Fruit fly (Drosophila melanogaster) whole organism, embryonic: ENCODE results near the gene CG5087.

Experiments used
- Atf6 ChIP-seq: fragments of 200-800 bp; sonication (Bioruptor generic); IDR thresholded peaks from 2 replicates; pipeline ENCODE4 v1.3.6; 2022; ENCODE audit warnings: missing biosample characterization, missing genetic modification characterization
- BtbVII ChIP-seq: fragments of 200-800 bp; sonication (Bioruptor generic); optimal IDR thresholded peaks from 3 replicates; lab custom pipeline; 2017; ENCODE audit warnings: missing biosample characterization, mild to moderate bottlenecking, missing genetic modification characterization
- CG1024 ChIP-seq: fragments of 200-800 bp; sonication (Bioruptor generic); IDR thresholded peaks from 2 replicates; pipeline ENCODE4 v1.3.6; 2022; ENCODE audit warnings: missing biosample characterization, missing genetic modification characterization
- CG10543 ChIP-seq: fragments of 200-800 bp; sonication (Bioruptor generic); optimal IDR thresholded peaks from 3 replicates; lab custom pipeline; 2017; ENCODE audit warnings: missing biosample characterization, mild to moderate bottlenecking, missing genetic modification characterization, moderate library complexity
- CG12744 ChIP-seq: fragments of 200-800 bp; sonication (Bioruptor generic); optimal IDR thresholded peaks from 2 replicates; lab custom pipeline; 2016; ENCODE audit warnings: missing biosample characterization, missing genetic modification characterization
- CG14860 ChIP-seq: fragments of 200-800 bp; sonication (Bioruptor generic); IDR thresholded peaks from 3 replicates; pipeline ENCODE4 v1.3.6; 2022; ENCODE audit warnings: missing biosample characterization, missing genetic modification characterization; ENCODE audit not compliant: partially characterized antibody
- CG1602 ChIP-seq: fragments of 200-800 bp; sonication (Bioruptor generic); optimal IDR thresholded peaks from 3 replicates; lab custom pipeline; 2016; ENCODE audit warnings: missing biosample characterization, missing genetic modification characterization
- CG16779 ChIP-seq: fragments of 200-800 bp; sonication (Bioruptor generic); IDR thresholded peaks from 2 replicates; pipeline ENCODE4 v1.3.6; 2022; ENCODE audit warnings: missing biosample characterization, missing genetic modification characterization
- CG17328 ChIP-seq: fragments of 200-800 bp; sonication (Bioruptor generic); IDR thresholded peaks from 2 replicates; pipeline ENCODE4 v1.3.6; 2022; ENCODE audit warnings: missing biosample characterization, missing genetic modification characterization
- CG18262 ChIP-seq: fragments of 200-800 bp; optimal IDR thresholded peaks from 3 replicates; lab custom pipeline; 2019; ENCODE audit warnings: missing biosample characterization, mild to moderate bottlenecking, missing genetic modification characterization, moderate library complexity
- CG18764 ChIP-seq: fragments of 200-800 bp; sonication (Bioruptor generic); optimal IDR thresholded peaks from 3 replicates; lab custom pipeline; 2016; ENCODE audit warnings: missing biosample characterization, missing genetic modification characterization
- CG2116 ChIP-seq: fragments of 200-800 bp; sonication (Bioruptor generic); optimal IDR thresholded peaks from 3 replicates; lab custom pipeline; 2018; ENCODE audit warnings: missing biosample characterization, mild to moderate bottlenecking, missing genetic modification characterization
- CG2120 ChIP-seq: fragments of 200-800 bp; sonication (Bioruptor generic); optimal IDR thresholded peaks from 3 replicates; lab custom pipeline; 2016; ENCODE audit warnings: missing biosample characterization, missing genetic modification characterization
- CG2129 ChIP-seq: fragments of 200-800 bp; sonication (Bioruptor generic); IDR thresholded peaks from 2 replicates; pipeline ENCODE4 v1.3.6; 2022; ENCODE audit warnings: missing biosample characterization, missing genetic modification characterization; ENCODE audit not compliant: partially characterized antibody
- CG3163 ChIP-seq: fragments of 200-800 bp; sonication (Bioruptor generic); optimal IDR thresholded peaks from 3 replicates; lab custom pipeline; 2016; ENCODE audit warnings: missing biosample characterization, missing genetic modification characterization
- CG3281 ChIP-seq: fragments of 200-800 bp; sonication (Bioruptor generic); optimal IDR thresholded peaks from 3 replicates; lab custom pipeline; 2017; ENCODE audit warnings: missing biosample characterization, mild to moderate bottlenecking, missing genetic modification characterization
- CG4328 ChIP-seq: fragments of 200-800 bp; sonication (Bioruptor generic); optimal IDR thresholded peaks from 3 replicates; lab custom pipeline; 2017; ENCODE audit warnings: missing biosample characterization, missing genetic modification reagents, missing genetic modification characterization
- CG4404 ChIP-seq: fragments of 200-800 bp; sonication (Bioruptor generic); IDR thresholded peaks from 2 replicates; pipeline ENCODE4 v1.3.6; 2022; ENCODE audit warnings: missing biosample characterization, missing genetic modification characterization
- CG7271 ChIP-seq: fragments of 200-800 bp; sonication (Bioruptor generic); optimal IDR thresholded peaks from 2 replicates; lab custom pipeline; 2018; ENCODE audit warnings: missing biosample characterization, mild to moderate bottlenecking, missing genetic modification characterization, moderate library complexity
- CG8290 ChIP-seq, 3 experiments: fragments of 200-800 bp; sonication (Bioruptor generic); optimal IDR thresholded peaks; 2 replicates each; lab custom pipeline; 2016 to 2019; ENCODE audit warnings: missing biosample characterization in 3 of 3, missing genetic modification characterization in 3 of 3, mild to moderate bottlenecking in 2 of 3, moderate library complexity in 1 of 3
- CHES-1-like ChIP-seq: fragments of 200-800 bp; sonication (Bioruptor generic); optimal IDR thresholded peaks from 2 replicates; lab custom pipeline; 2016; ENCODE audit warnings: missing biosample characterization, missing genetic modification characterization
- Deaf1 ChIP-seq: fragments of 200-800 bp; optimal IDR thresholded peaks from 3 replicates; lab custom pipeline; 2019; ENCODE audit warnings: missing biosample characterization, mild to moderate bottlenecking, missing genetic modification characterization, moderate library complexity
- Dfd ChIP-seq, 2 experiments: fragments of >200 bp; optimal IDR thresholded peaks; 2 replicates each; lab custom pipeline; 2017; ENCODE audit warnings: missing biosample characterization in 2 of 2, missing genetic modification characterization in 2 of 2
- ERR ChIP-seq: fragments of 200-800 bp; sonication (Bioruptor generic); optimal IDR thresholded peaks from 2 replicates; lab custom pipeline; 2016; ENCODE audit warnings: missing biosample characterization, missing genetic modification characterization
- H15 ChIP-seq: fragments of 200-800 bp; sonication (Bioruptor generic); IDR thresholded peaks from 3 replicates; pipeline ENCODE4 v1.3.6; 2022; ENCODE audit warnings: missing biosample characterization, missing genetic modification characterization
- HLHmδ ChIP-seq: fragments of 200-800 bp; sonication (Bioruptor generic); optimal IDR thresholded peaks from 2 replicates; lab custom pipeline; 2018; ENCODE audit warnings: missing biosample characterization, mild to moderate bottlenecking, missing genetic modification characterization, moderate library complexity
- MESR4 ChIP-seq: fragments of 200-800 bp; sonication (Bioruptor generic); optimal IDR thresholded peaks from 2 replicates; lab custom pipeline; 2018; ENCODE audit warnings: missing biosample characterization, mild to moderate bottlenecking, missing genetic modification characterization, moderate library complexity
- Mes4 ChIP-seq: fragments of 200-800 bp; sonication (Bioruptor generic); optimal IDR thresholded peaks from 2 replicates; lab custom pipeline; 2016; ENCODE audit warnings: missing biosample characterization, missing genetic modification characterization
- Sox102F ChIP-seq: fragments of 200-800 bp; sonication (Bioruptor generic); optimal IDR thresholded peaks from 2 replicates; lab custom pipeline; 2018; ENCODE audit warnings: missing biosample characterization, mild to moderate bottlenecking, missing genetic modification characterization, moderate library complexity
- ase ChIP-seq: fragments of 200-800 bp; sonication (Bioruptor generic); IDR thresholded peaks from 3 replicates; pipeline ENCODE4 v1.3.6; 2022; ENCODE audit warnings: missing biosample characterization, missing genetic modification characterization
- ash1 ChIP-seq: fragments of 200-800 bp; sonication (Bioruptor generic); optimal IDR thresholded peaks from 2 replicates; lab custom pipeline; 2018; ENCODE audit warnings: missing biosample characterization, mild to moderate bottlenecking, missing genetic modification characterization
- btn ChIP-seq: fragments of 200-800 bp; sonication (Bioruptor generic); optimal IDR thresholded peaks from 2 replicates; lab custom pipeline; 2016; ENCODE audit warnings: missing biosample characterization, missing genetic modification characterization
- corto ChIP-seq: fragments of 200-800 bp; sonication (Bioruptor generic); optimal IDR thresholded peaks from 2 replicates; lab custom pipeline; 2016; ENCODE audit warnings: missing biosample characterization, mild to moderate bottlenecking, missing genetic modification characterization, moderate library complexity
- dan ChIP-seq: fragments of 200-800 bp; sonication (Bioruptor generic); IDR thresholded peaks from 2 replicates; pipeline ENCODE4 v1.3.6; 2022; ENCODE audit warnings: missing biosample characterization, missing genetic modification characterization
- disco-r ChIP-seq: fragments of 200-800 bp; sonication (Bioruptor generic); optimal IDR thresholded peaks from 2 replicates; lab custom pipeline; 2016; ENCODE audit warnings: missing biosample characterization, missing genetic modification characterization
- dysf ChIP-seq: fragments of 200-800 bp; sonication (Bioruptor generic); IDR thresholded peaks from 3 replicates; pipeline ENCODE4 v1.3.6; 2022; ENCODE audit warnings: missing biosample characterization, missing genetic modification characterization
- ems ChIP-seq: fragments of 200-800 bp; sonication (Bioruptor generic); optimal IDR thresholded peaks from 3 replicates; lab custom pipeline; 2016; ENCODE audit warnings: missing biosample characterization, missing genetic modification characterization
- grau ChIP-seq: fragments of 200-800 bp; optimal IDR thresholded peaks from 3 replicates; lab custom pipeline; 2019; ENCODE audit warnings: missing biosample characterization, mild to moderate bottlenecking, missing genetic modification characterization, moderate library complexity
- lab ChIP-seq: fragments of 200-800 bp; sonication (Bioruptor generic); optimal IDR thresholded peaks from 3 replicates; lab custom pipeline; 2017; ENCODE audit warnings: missing biosample characterization, missing genetic modification characterization, mild to moderate bottlenecking, moderate library complexity, missing genetic modification reagents
- lov ChIP-seq, 2 experiments: fragments of 200-800 bp in 1 of 2; fragments of >200 bp in 1 of 2; sonication (Bioruptor generic) in 1 of 2; IDR thresholded peaks in 1 of 2; optimal IDR thresholded peaks in 1 of 2; 2 replicates in 1 of 2; 3 replicates in 1 of 2; pipeline versions ENCODE4 v1.3.6 to Lab custom; 2017 to 2022; ENCODE audit warnings: missing biosample characterization in 1 of 2, missing genetic modification characterization in 1 of 2
- luna ChIP-seq: fragments of 200-800 bp; sonication (Bioruptor generic); optimal IDR thresholded peaks from 2 replicates; lab custom pipeline; 2016; ENCODE audit warnings: missing biosample characterization, missing genetic modification characterization
- pb ChIP-seq: fragments of 200-800 bp; sonication (Bioruptor generic); optimal IDR thresholded peaks from 3 replicates; lab custom pipeline; 2016; ENCODE audit warnings: missing biosample characterization, missing genetic modification characterization
- pho ChIP-seq: fragments of 200-800 bp; sonication (Bioruptor generic); optimal IDR thresholded peaks from 2 replicates; lab custom pipeline; 2016; ENCODE audit warnings: missing biosample characterization, missing genetic modification characterization
- pita ChIP-seq: fragments of 200-800 bp; sonication (Bioruptor generic); optimal IDR thresholded peaks from 2 replicates; lab custom pipeline; 2017; ENCODE audit warnings: missing biosample characterization, mild to moderate bottlenecking, missing genetic modification characterization
- ranshi ChIP-seq: fragments of 200-800 bp; sonication (Bioruptor generic); IDR thresholded peaks from 2 replicates; pipeline ENCODE4 v1.3.6; 2022; ENCODE audit warnings: missing biosample characterization, missing genetic modification characterization
- row ChIP-seq: fragments of 200-800 bp; sonication (Bioruptor generic); IDR thresholded peaks from 3 replicates; pipeline ENCODE4 v1.3.6; 2022; ENCODE audit warnings: missing biosample characterization, missing genetic modification characterization
- slbo ChIP-seq: fragments of 200-800 bp; sonication (Bioruptor generic); IDR thresholded peaks from 2 replicates; pipeline ENCODE4 v1.3.6; 2022; ENCODE audit warnings: missing biosample characterization, missing genetic modification characterization
- sna ChIP-seq: fragments of 200-800 bp; sonication (Bioruptor generic); IDR thresholded peaks from 2 replicates; pipeline ENCODE4 v1.3.6; 2022; ENCODE audit warnings: missing biosample characterization, missing genetic modification characterization; ENCODE audit not compliant: partially characterized antibody
- tio ChIP-seq: fragments of 200-800 bp; sonication (Bioruptor generic); optimal IDR thresholded peaks from 2 replicates; lab custom pipeline; 2017; ENCODE audit warnings: missing biosample characterization, missing genetic modification characterization, inconsistent platforms
- zen2 ChIP-seq: fragments of 200-800 bp; sonication (Bioruptor generic); IDR thresholded peaks from 3 replicates; pipeline ENCODE4 v1.3.6; 2022; ENCODE audit warnings: missing biosample characterization, missing genetic modification characterization; ENCODE audit not compliant: partially characterized antibody

The CG5087 gene

dm6 chr3L:8997686-8998239 is at the start of gene CG5087, which contains the start of gene smg (continued):
- TF ChIP-seq corto (GFP tag; lab: Kevin White, UChicago) (peak; percentile 39), CG1602 (GFP tag; lab: Kevin White, UChicago) (no peak), CG14860 (GFP tag; lab: Robert Waterston, UW) (peak; percentile 51; the same call in 2 of the 3 replicates), ash1 (GFP tag; lab: Kevin White, UChicago) (peak; percentile 24), CG10543 (GFP tag; lab: Kevin White, UChicago) (peak; percentile 48), H15 (GFP tag; lab: Robert Waterston, UW) (no peak), pb (GFP tag; lab: Kevin White, UChicago) (no peak), CG16779 (GFP tag; lab: Robert Waterston, UW) (0 out of 2 replicates have a peak, but pooled peaks have one; percentile 18), Dfd (GFP tag; optimal IDR thresholded peaks at IDR 0.05; lab: Kevin White, UChicago) (no peak), ERR (GFP tag; lab: Kevin White, UChicago) (peak; percentile 51), CG18764 (GFP tag; lab: Kevin White, UChicago) (no peak), MESR4 (peak; percentile 91), Atf6 (no peak), pho (GFP tag; lab: Kevin White, UChicago) (peak; percentile 48), ranshi (GFP tag; lab: Robert Waterston, UW) (0 out of 2 replicates have a peak, but pooled peaks have one; percentile 27), CG12744 (GFP tag; lab: Kevin White, UChicago) (no peak), dysf (GFP tag; lab: Robert Waterston, UW) (no peak), CG2116 (GFP tag; lab: Kevin White, UChicago) (peak; percentile 97), CG3281 (GFP tag; lab: Kevin White, UChicago) (peak; percentile 3), lab (GFP tag; lab: Kevin White, UChicago) (no peak), pita (GFP tag; lab: Kevin White, UChicago) (peak; percentile 97), Sox102F (GFP tag; lab: Kevin White, UChicago) (no peak), CG2120 (GFP tag; lab: Kevin White, UChicago) (peak; percentile 72), btn (GFP tag; lab: Kevin White, UChicago) (no peak), CG7271 (tag; lab: Kevin White, UChicago) (no peak), CG2129 (GFP tag; lab: Robert Waterston, UW) (no peak), dan (no peak), BtbVII (peak; percentile 14), slbo (GFP tag; lab: Robert Waterston, UW) (peak; percentile 81), lov (optimal IDR thresholded peaks at IDR 0.05; lab: Kevin White, UChicago) (no peak), lov (GFP tag; IDR thresholded peaks at IDR 0.05; lab: Robert Waterston, UW) (no peak), CG17328 (GFP tag; lab: Robert Waterston, UW) (no peak), CG4328 (GFP tag; lab: Kevin White, UChicago) (no peak), CG1024 (GFP tag; lab: Robert Waterston, UW) (no peak), ems (GFP tag; lab: Kevin White, UChicago) (peak; percentile 40), grau (tag; lab: Kevin White, UChicago) (peak; percentile 23), HLHmδ (no peak), CG3163 (GFP tag; lab: Kevin White, UChicago) (peak; percentile 55), CG18262 (tag; lab: Kevin White, UChicago) (peak; percentile 25), CHES-1-like (peak; percentile 86), luna (GFP tag; lab: Kevin White, UChicago) (no peak), sna (GFP tag; lab: Robert Waterston, UW) (peak; percentile 56), zen2 (GFP tag; lab: Robert Waterston, UW) (no peak), row (peak; percentile 55), Mes4 (GFP tag; lab: Kevin White, UChicago) (peak; percentile 23), ase (GFP tag; lab: Robert Waterston, UW) (no peak), Deaf1 (peak; percentile 10), disco-r (GFP tag; lab: Kevin White, UChicago) (no peak), CG4404 (no peak), CG8290 (GFP tag; optimal IDR thresholded peaks at IDR 0.05; lab: Kevin White, UChicago) (peak; percentile 30), CG8290 (tag; optimal IDR thresholded peaks at IDR 0.05; lab: Kevin White, UChicago) (no peak), tio (no peak)
